Fruit fly (Drosophila melanogaster) whole organism, pupa: ENCODE results near the gene CG43091.

Experiments used
- CG10348 ChIP-seq: fragments of 200-800 bp; sonication (Bioruptor generic); IDR thresholded peaks from 2 replicates; pipeline ENCODE4 v1.3.6; 2022; ENCODE audit warnings: missing biosample characterization, missing genetic modification characterization
- CG12605 ChIP-seq: fragments of 200-800 bp; sonication (Bioruptor generic); IDR thresholded peaks from 2 replicates; pipeline ENCODE4 v1.3.6; 2022; ENCODE audit warnings: missing biosample characterization, missing genetic modification characterization
- CG13204 ChIP-seq: fragments of 200-800 bp; sonication (Bioruptor generic); optimal IDR thresholded peaks from 2 replicates; lab custom pipeline; 2018; ENCODE audit warnings: missing biosample characterization, mild to moderate bottlenecking, missing genetic modification characterization, moderate library complexity
- CG14655 ChIP-seq: fragments of 200-800 bp; sonication (Bioruptor generic); optimal IDR thresholded peaks from 3 replicates; lab custom pipeline; 2017; ENCODE audit warnings: mild to moderate bottlenecking, missing biosample characterization, missing genetic modification reagents, missing genetic modification characterization
- CG15710 ChIP-seq: fragments of 200-800 bp; sonication (Bioruptor generic); optimal IDR thresholded peaks from 2 replicates; lab custom pipeline; 2018; ENCODE audit warnings: missing biosample characterization, mild to moderate bottlenecking, missing genetic modification characterization, moderate library complexity
- CG32121 ChIP-seq: fragments of 200-800 bp; sonication (Bioruptor generic); IDR thresholded peaks from 2 replicates; pipeline ENCODE4 v1.3.6; 2022; ENCODE audit warnings: missing biosample characterization, missing genetic modification characterization
- CG4496 ChIP-seq: fragments of 200-800 bp; sonication (Bioruptor generic); IDR thresholded peaks from 3 replicates; pipeline ENCODE4 v1.3.6; 2022; ENCODE audit warnings: missing biosample characterization, missing genetic modification characterization
- D1 ChIP-seq: fragments of 200-800 bp; sonication (Bioruptor generic); optimal IDR thresholded peaks from 2 replicates; lab custom pipeline; 2018; ENCODE audit warnings: missing biosample characterization, mild to moderate bottlenecking, missing genetic modification characterization, moderate library complexity
- EcR ChIP-seq: fragments of 200-800 bp; sonication (Bioruptor generic); optimal IDR thresholded peaks from 3 replicates; lab custom pipeline; 2019; ENCODE audit warnings: missing biosample characterization, missing genetic modification characterization, mild to moderate bottlenecking, moderate library complexity, missing genetic modification reagents
- Pif1B ChIP-seq: fragments of 200-800 bp; sonication (Bioruptor generic); optimal IDR thresholded peaks from 3 replicates; lab custom pipeline; 2016; ENCODE audit warnings: missing biosample characterization, missing genetic modification characterization
- Snoo ChIP-seq: fragments of 200-800 bp; sonication (Bioruptor generic); optimal IDR thresholded peaks from 3 replicates; lab custom pipeline; 2017; ENCODE audit warnings: missing biosample characterization, mild to moderate bottlenecking, missing genetic modification characterization, inconsistent platforms

dm6 chr3R:22770887-22771286, 2.4 kb upstream of the CG43091 start, which contains the start of gene CG43094:
- TF ChIP-seq Snoo (tag; lab: Kevin White, UChicago): no peak
- no peak for TF ChIP-seq CG10348
- TF ChIP-seq CG15710 (tag; lab: Kevin White, UChicago): no peak
- no peak for TF ChIP-seq Pif1B (GFP tag; lab: Kevin White, UChicago)
- TF ChIP-seq EcR: no peak
- no peak for TF ChIP-seq CG14655 (GFP tag; lab: Kevin White, UChicago)
- TF ChIP-seq CG12605 (GFP tag; lab: Robert Waterston, UW): no peak
- TF ChIP-seq CG4496 (GFP tag; lab: Robert Waterston, UW): no peak
- no peak for TF ChIP-seq CG13204 (GFP tag; lab: Kevin White, UChicago)
- no peak for TF ChIP-seq D1 (tag; lab: Kevin White, UChicago)
- no peak for TF ChIP-seq CG32121 (GFP tag; lab: Robert Waterston, UW)
